Worm (Caenorhabditis elegans) whole organism, L3 larva: ENCODE measurements around the gene srbc-14.

Source experiments
- pha-4 ChIP-seq: fragments of 150-350 bp; optimal IDR thresholded peaks from 2 replicates; lab custom pipeline; 2014; ENCODE audit warnings: missing biosample characterization, missing genetic modification reagents, missing genetic modification characterization
- snpc-4 ChIP-seq: fragments of 150-350 bp; optimal IDR thresholded peaks from 2 replicates; lab custom pipeline; 2014; ENCODE audit warnings: missing biosample characterization, missing genetic modification characterization

DNA sequence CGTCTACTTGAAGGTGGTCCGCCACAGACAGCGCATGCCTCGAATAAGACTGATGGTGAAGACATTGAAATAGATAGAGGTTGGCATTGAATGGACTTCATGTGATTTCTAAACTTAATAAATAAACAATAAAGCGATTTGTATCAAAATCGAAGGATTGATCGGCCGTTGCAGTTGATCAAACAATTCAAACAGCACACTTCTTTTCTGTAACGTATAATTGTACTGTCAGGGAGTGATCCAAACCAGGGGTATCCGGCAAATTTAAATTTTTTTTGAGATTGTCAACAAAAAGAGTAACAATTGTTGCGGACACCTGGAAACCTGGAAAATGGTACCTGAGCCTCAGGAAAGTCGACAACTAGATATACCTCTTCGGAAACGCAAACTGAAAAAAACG is 33.0 kb upstream of the srbc-14 start, which contains the start of gene nhr-248:
- TF ChIP-seq pha-4 (tag; lab: Kevin White, UChicago), result no peak
- no peak for TF ChIP-seq snpc-4 (tag; lab: Kevin White, UChicago)
